Fruit fly (Drosophila melanogaster): ENCODE results near the gene His3.3A.

The His3.3A gene

DNA sequence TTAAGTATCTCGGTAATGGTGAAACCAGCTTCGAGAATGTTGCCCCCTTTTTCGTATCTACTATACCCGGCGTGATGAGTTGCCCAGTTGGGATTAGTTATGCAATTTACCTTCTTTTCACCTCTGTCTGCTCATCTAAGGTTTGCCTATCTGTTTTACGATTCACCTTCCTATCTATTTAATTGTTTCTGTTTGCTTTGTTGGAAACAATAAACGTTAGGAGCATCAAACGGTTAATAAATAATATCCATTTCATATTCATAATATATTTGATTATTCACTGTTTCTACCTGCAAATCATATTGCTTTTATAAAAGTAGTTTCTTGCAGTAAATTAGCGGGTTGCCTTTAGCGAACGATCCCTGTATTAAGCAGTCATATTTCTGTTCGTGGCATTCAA lies 47.6 kb upstream of the His3.3A start:
- no peak for TF ChIP-seq ss (GFP tag; optimal IDR thresholded peaks at IDR 0.05)
- TF ChIP-seq CG6854 (GFP tag; optimal IDR thresholded peaks at IDR 0.05): no peak
- TF ChIP-seq cyc (GFP tag; optimal IDR thresholded peaks at IDR 0.05): no peak
- no peak for TF ChIP-seq Sox14 (GFP tag; optimal IDR thresholded peaks at IDR 0.05)
- TF ChIP-seq CG6276 (GFP tag; optimal IDR thresholded peaks at IDR 0.05): no peak
- TF ChIP-seq Ets21C (GFP tag; optimal IDR thresholded peaks at IDR 0.05): no peak
- 0 out of 3 replicates have a peak, but pooled peaks have one; percentile 11 for TF ChIP-seq eg (GFP tag; IDR thresholded peaks at IDR 0.05)
- peak; percentile 69 for TF ChIP-seq Eip78C (GFP tag)
- TF ChIP-seq CG8632 (GFP tag; optimal IDR thresholded peaks at IDR 0.05): no peak
- no peak for TF ChIP-seq achi (GFP tag; optimal IDR thresholded peaks at IDR 0.05)
- no peak for TF ChIP-seq acj6 (GFP tag; optimal IDR thresholded peaks at IDR 0.05)
- no peak for TF ChIP-seq CG16779 (tag; optimal IDR thresholded peaks at IDR 0.05)
- no peak for TF ChIP-seq CG10669 (GFP tag; optimal IDR thresholded peaks at IDR 0.05)
- TF ChIP-seq CG8319 (GFP tag; optimal IDR thresholded peaks at IDR 0.05): no peak
- TF ChIP-seq Eip75B (GFP tag; optimal IDR thresholded peaks at IDR 0.05): no peak
- no peak for TF ChIP-seq Hr39 (GFP tag; optimal IDR thresholded peaks at IDR 0.05)
- peak; percentile 24 for TF ChIP-seq pdm3 (GFP tag; optimal IDR thresholded peaks at IDR 0.05)
- no peak for TF ChIP-seq Hr4 (GFP tag; optimal IDR thresholded peaks at IDR 0.05)
- peak; percentile 9 for TF ChIP-seq OdsH (GFP tag; optimal IDR thresholded peaks at IDR 0.05)
- no peak for TF ChIP-seq Met (GFP tag; optimal IDR thresholded peaks at IDR 0.05)
- no peak for TF ChIP-seq Lpt (GFP tag; optimal IDR thresholded peaks at IDR 0.05)
- TF ChIP-seq CG9139 (GFP tag; optimal IDR thresholded peaks at IDR 0.05): no peak
- no peak for TF ChIP-seq CG31627 (GFP tag; optimal IDR thresholded peaks at IDR 0.05)
- TF ChIP-seq Smox (GFP tag; optimal IDR thresholded peaks at IDR 0.05): no peak
- TF ChIP-seq Gug (GFP tag; IDR thresholded peaks at IDR 0.05): no peak
- TF ChIP-seq dsx (GFP tag; optimal IDR thresholded peaks at IDR 0.05; ENCODE audit: poor library complexity, severe bottlenecking): no peak
- TF ChIP-seq CG6808 (GFP tag; optimal IDR thresholded peaks at IDR 0.05): no peak
- TF ChIP-seq CG11902 (GFP tag; optimal IDR thresholded peaks at IDR 0.05): no peak
- no peak for TF ChIP-seq CG6792 (GFP tag; optimal IDR thresholded peaks at IDR 0.05)
- no peak for TF ChIP-seq Ets96B (tag; optimal IDR thresholded peaks at IDR 0.05)
- no peak for TF ChIP-seq CG11294 (GFP tag; IDR thresholded peaks at IDR 0.05)
- TF ChIP-seq CG7368 (GFP tag; optimal IDR thresholded peaks at IDR 0.05): no peak
- TF ChIP-seq CG34406 (GFP tag; optimal IDR thresholded peaks at IDR 0.05): no peak
- peak; percentile 9 for TF ChIP-seq esn (GFP tag; optimal IDR thresholded peaks at IDR 0.05)
- no peak for TF ChIP-seq CG3032 (tag; optimal IDR thresholded peaks at IDR 0.05)
- peak; percentile 16 for TF ChIP-seq CG3919 (GFP tag; optimal IDR thresholded peaks at IDR 0.05)
- TF ChIP-seq Sox102F (GFP tag; optimal IDR thresholded peaks at IDR 0.05): no peak
- TF ChIP-seq CG6163 (GFP tag; IDR thresholded peaks at IDR 0.05): peak; percentile 20; the same call in 1 of the 3 replicates
- TF ChIP-seq Blimp-1 (GFP tag; optimal IDR thresholded peaks at IDR 0.05): no peak
- TF ChIP-seq net (GFP tag; optimal IDR thresholded peaks at IDR 0.05): no peak
- no peak for TF ChIP-seq Hr38 (GFP tag; optimal IDR thresholded peaks at IDR 0.05)
- no peak for TF ChIP-seq CG4318 (GFP tag; optimal IDR thresholded peaks at IDR 0.05)
- TF ChIP-seq CG32006 (GFP tag; optimal IDR thresholded peaks at IDR 0.05): peak; percentile 7
- no peak for TF ChIP-seq topi (GFP tag; optimal IDR thresholded peaks at IDR 0.05)
- TF ChIP-seq salr (GFP tag; optimal IDR thresholded peaks at IDR 0.05): no peak
- no peak for TF ChIP-seq svp (GFP tag)
- no peak for TF ChIP-seq Eip93F (GFP tag; optimal IDR thresholded peaks at IDR 0.05)
- no peak for TF ChIP-seq lz (GFP tag; optimal IDR thresholded peaks at IDR 0.05)
- no peak for TF ChIP-seq fd85E (GFP tag; optimal IDR thresholded peaks at IDR 0.05)
- no peak for TF ChIP-seq fd59A (GFP tag; optimal IDR thresholded peaks at IDR 0.05)
- no peak for TF ChIP-seq Sox15 (GFP tag; optimal IDR thresholded peaks at IDR 0.05)
- no peak for TF ChIP-seq CG11762 (GFP tag; optimal IDR thresholded peaks at IDR 0.05; ENCODE audit: insufficient read depth)
- TF ChIP-seq CG8119 (GFP tag; IDR thresholded peaks at IDR 0.05): no peak
